Fruit fly (Drosophila melanogaster) whole organism, wandering third instar larva: ENCODE measurements around the gene sloth2.

Source experiments
- Abd-B ChIP-seq: fragments of >200 bp; optimal IDR thresholded peaks from 2 replicates; lab custom pipeline; 2017; ENCODE audit warnings: missing biosample characterization, missing genetic modification characterization
- CG32264 ChIP-seq: fragments of 200-800 bp; sonication (Bioruptor generic); optimal IDR thresholded peaks from 2 replicates; lab custom pipeline; 2016; ENCODE audit warnings: missing biosample characterization, missing genetic modification characterization
- CrebA ChIP-seq: fragments of 200-800 bp; sonication (Bioruptor generic); optimal IDR thresholded peaks from 2 replicates; lab custom pipeline; 2016; ENCODE audit warnings: missing biosample characterization, mild to moderate bottlenecking, missing genetic modification characterization, borderline replicate concordance
- Dfd ChIP-seq: fragments of >200 bp; optimal IDR thresholded peaks from 2 replicates; lab custom pipeline; 2017; ENCODE audit warnings: missing biosample characterization, missing genetic modification characterization
- Dif ChIP-seq: fragments of 200-275, 200-300 bp; sonication (Bioruptor generic); optimal IDR thresholded peaks from 2 replicates; lab custom pipeline; 2018; ENCODE audit warnings: missing biosample characterization, missing genetic modification characterization; ENCODE audit not compliant: partially characterized antibody
- GATAd ChIP-seq: sonication (Bioruptor generic); optimal IDR thresholded peaks from 2 replicates; lab custom pipeline; 2016; ENCODE audit warnings: missing biosample characterization, missing genetic modification characterization
- HLH106 ChIP-seq: fragments of 200-800 bp; optimal IDR thresholded peaks from 3 replicates; lab custom pipeline; 2019; ENCODE audit warnings: missing biosample characterization, mild to moderate bottlenecking, missing genetic modification characterization, moderate library complexity
- Hnf4 ChIP-seq: fragments of 200-800 bp; sonication (Bioruptor generic); optimal IDR thresholded peaks from 2 replicates; lab custom pipeline; 2016; ENCODE audit warnings: missing biosample characterization, mild to moderate bottlenecking, missing genetic modification characterization
- Hr78 ChIP-seq: fragments of >200 bp; optimal IDR thresholded peaks from 2 replicates; lab custom pipeline; 2017; ENCODE audit warnings: missing biosample characterization, missing genetic modification characterization
- Hr83 ChIP-seq: fragments of 200-300 bp; sonication (Bioruptor generic); optimal IDR thresholded peaks from 2 replicates; lab custom pipeline; 2016; ENCODE audit warnings: missing biosample characterization, mild to moderate bottlenecking, missing genetic modification characterization, moderate library complexity; ENCODE audit not compliant: poor library complexity, severe bottlenecking
- Mio ChIP-seq: sonication (Bioruptor generic); optimal IDR thresholded peaks from 2 replicates; lab custom pipeline; 2016; ENCODE audit warnings: missing biosample characterization, missing genetic modification characterization
- Myc ChIP-seq: fragments of >200 bp; optimal IDR thresholded peaks from 2 replicates; lab custom pipeline; 2017
- N ChIP-seq: fragments of >200 bp; optimal IDR thresholded peaks from 2 replicates; lab custom pipeline; 2018; ENCODE audit warnings: missing biosample characterization, missing external identifiers, missing genetic modification characterization
- OdsH ChIP-seq: fragments of 200-800 bp; sonication (Bioruptor generic); optimal IDR thresholded peaks from 2 replicates; lab custom pipeline; 2016; ENCODE audit warnings: missing biosample characterization, mild to moderate bottlenecking, missing genetic modification characterization
- Rel ChIP-seq, 2 experiments: fragments of 200-800 bp; sonication (Bioruptor generic) in 1 of 2; optimal IDR thresholded peaks; 2 replicates in 1 of 2; 3 replicates in 1 of 2; lab custom pipeline; 2016 to 2019; ENCODE audit warnings: mild to moderate bottlenecking in 2 of 2, missing biosample characterization in 2 of 2, missing genetic modification characterization in 2 of 2, moderate library complexity in 1 of 2
- Sp1 ChIP-seq: fragments of 200-800 bp; sonication (Bioruptor generic); optimal IDR thresholded peaks from 3 replicates; lab custom pipeline; 2019; ENCODE audit warnings: missing biosample characterization, mild to moderate bottlenecking, missing genetic modification characterization, moderate library complexity
- Vsx2 ChIP-seq: fragments of 200-300, 225-300 bp; sonication (Bioruptor generic); optimal IDR thresholded peaks from 2 replicates; lab custom pipeline; 2018; ENCODE audit warnings: missing biosample characterization, missing genetic modification characterization; ENCODE audit not compliant: partially characterized antibody
- dl ChIP-seq, 2 experiments: fragments of 175-275, 200-275 bp in 1 of 2; fragments of 200-275 bp in 1 of 2; sonication (Bioruptor generic); optimal IDR thresholded peaks; lab custom pipeline; 2018; ENCODE audit warnings: mild to moderate bottlenecking in 2 of 2, missing biosample characterization in 2 of 2, missing genetic modification characterization in 2 of 2, moderate library complexity in 2 of 2; ENCODE audit not compliant: partially characterized antibody in 2 of 2, insufficient read depth in 1 of 2
- dmrt93B ChIP-seq: fragments of 200-800 bp; sonication (Bioruptor generic); optimal IDR thresholded peaks from 2 replicates; lab custom pipeline; 2018; ENCODE audit warnings: missing biosample characterization, mild to moderate bottlenecking, missing genetic modification characterization
- dsf ChIP-seq: sonication (Bioruptor generic); optimal IDR thresholded peaks from 2 replicates; lab custom pipeline; 2016; ENCODE audit warnings: missing biosample characterization, missing genetic modification characterization, borderline replicate concordance
- ey ChIP-seq: fragments of 200-800 bp; sonication (Bioruptor generic); optimal IDR thresholded peaks from 2 replicates; lab custom pipeline; 2016; ENCODE audit warnings: missing biosample characterization, missing genetic modification characterization
- foxo ChIP-seq, 2 experiments: fragments of 200-800 bp; sonication (Bioruptor generic); optimal IDR thresholded peaks; 2 replicates in 1 of 2; 3 replicates in 1 of 2; lab custom pipeline; 2016 to 2017; ENCODE audit warnings: missing biosample characterization in 2 of 2, missing genetic modification characterization in 2 of 2
- fru ChIP-seq: fragments of 200-800 bp; sonication (Bioruptor generic); optimal IDR thresholded peaks from 3 replicates; lab custom pipeline; 2016; ENCODE audit warnings: missing biosample characterization, mild to moderate bottlenecking, missing genetic modification characterization
- h ChIP-seq: fragments of 200-800 bp; sonication (Bioruptor generic); optimal IDR thresholded peaks from 3 replicates; lab custom pipeline; 2016; ENCODE audit warnings: missing biosample characterization, mild to moderate bottlenecking, missing genetic modification characterization
- jim ChIP-seq: fragments of 175-275, 200-325 bp; sonication (Bioruptor generic); optimal IDR thresholded peaks from 2 replicates; lab custom pipeline; 2016; ENCODE audit warnings: missing biosample characterization, mild to moderate bottlenecking, missing genetic modification characterization
- lola ChIP-seq: fragments of >200 bp; optimal IDR thresholded peaks from 2 replicates; lab custom pipeline; 2017; ENCODE audit warnings: missing biosample characterization, missing genetic modification characterization
- pan ChIP-seq: fragments of >200 bp; optimal IDR thresholded peaks from 2 replicates; lab custom pipeline; 2017
- psq ChIP-seq: fragments of 200-800 bp; sonication (Bioruptor generic); optimal IDR thresholded peaks from 3 replicates; lab custom pipeline; 2017; ENCODE audit warnings: missing biosample characterization, mild to moderate bottlenecking, missing genetic modification characterization, moderate library complexity
- rgr ChIP-seq: fragments of 200-800 bp; sonication (Bioruptor generic); optimal IDR thresholded peaks from 3 replicates; lab custom pipeline; 2016; ENCODE audit warnings: missing biosample characterization, mild to moderate bottlenecking, missing genetic modification characterization
- sv ChIP-seq: fragments of 200-800 bp; sonication (Bioruptor generic); optimal IDR thresholded peaks from 3 replicates; lab custom pipeline; 2016; ENCODE audit warnings: missing biosample characterization, missing genetic modification characterization
- tai ChIP-seq: sonication (Bioruptor generic); optimal IDR thresholded peaks from 2 replicates; lab custom pipeline; 2016; ENCODE audit warnings: missing biosample characterization, missing genetic modification characterization
- woc ChIP-seq: sonication (Bioruptor generic); optimal IDR thresholded peaks from 2 replicates; lab custom pipeline; 2016; ENCODE audit warnings: missing biosample characterization, mild to moderate bottlenecking, missing genetic modification characterization

Gene sloth2

DNA sequence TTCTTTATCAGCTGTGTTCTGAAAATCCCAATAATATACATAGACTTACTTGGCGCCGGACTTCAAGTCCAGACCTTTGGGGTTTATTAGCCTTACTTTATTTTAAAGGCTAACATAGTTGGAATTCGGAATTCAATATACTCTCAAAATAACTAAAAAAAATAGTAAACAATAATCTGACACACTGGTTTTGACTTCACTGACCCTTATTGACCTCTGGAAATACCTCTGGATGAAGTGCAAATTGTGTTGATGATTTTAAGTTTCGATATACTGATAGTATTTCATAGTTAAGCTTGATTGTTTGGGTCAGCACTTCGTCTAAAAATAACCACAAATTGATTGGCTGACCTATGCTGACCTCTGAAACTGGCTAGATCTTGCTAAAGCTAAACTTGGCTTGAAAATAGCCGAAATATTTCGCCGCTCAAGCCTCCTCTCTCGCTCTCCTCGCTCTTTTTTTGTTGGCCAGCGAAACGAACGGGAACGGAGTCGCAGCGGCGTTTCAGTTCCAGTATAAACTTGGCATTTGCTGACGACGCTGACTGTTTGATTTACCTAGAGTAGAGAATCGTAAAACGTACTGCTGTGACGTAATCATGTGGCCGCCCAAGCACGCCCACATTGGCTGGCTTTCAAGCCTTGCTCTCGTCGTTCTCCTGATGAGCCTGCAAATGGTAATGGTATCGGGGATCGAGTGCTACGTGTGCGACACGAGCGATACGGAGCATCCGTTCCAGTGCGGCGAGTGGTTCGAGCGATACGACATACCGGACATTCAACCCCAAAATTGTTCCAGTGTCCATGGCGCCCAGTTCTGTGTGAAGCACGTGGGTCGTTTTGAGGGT is 25.0 kb upstream of the sloth2 start, which contains the start of gene bou:
Gene bou, plus strand, starts transcription at position 507 of the 848 bp plus-strand sequence.
- peak; percentile 55 for TF ChIP-seq Myc (lab: Kevin White, UChicago)
- no peak for TF ChIP-seq jim (GFP tag; lab: Kevin White, UChicago)
- TF ChIP-seq Dif (GFP tag; lab: Kevin White, UChicago): peak; percentile 33
- TF ChIP-seq psq: no peak

- TF ChIP-seq HLH106 (tag; lab: Kevin White, UChicago) (no peak), Sp1 (GFP tag; lab: Kevin White, UChicago) (no peak), tai (GFP tag; lab: Kevin White, UChicago) (no peak), Vsx2 (no peak), Dif (GFP tag; lab: Kevin White, UChicago) (peak; percentile 33), lola (GFP tag; lab: Kevin White, UChicago) (no peak), Myc (lab: Kevin White, UChicago) (no peak), N (GFP tag; lab: Kevin White, UChicago) (no peak), jim (GFP tag; lab: Kevin White, UChicago) (no peak)
These were observed 24.1 kb upstream of the sloth2 start for dm6 chrX:6987091-6987490.

- TF ChIP-seq N (GFP tag; lab: Kevin White, UChicago): no peak
- no peak for TF ChIP-seq OdsH (GFP tag; lab: Kevin White, UChicago)
These were observed 23.1 kb upstream of the sloth2 start for dm6 chrX:6988082-6988481.

DNA sequence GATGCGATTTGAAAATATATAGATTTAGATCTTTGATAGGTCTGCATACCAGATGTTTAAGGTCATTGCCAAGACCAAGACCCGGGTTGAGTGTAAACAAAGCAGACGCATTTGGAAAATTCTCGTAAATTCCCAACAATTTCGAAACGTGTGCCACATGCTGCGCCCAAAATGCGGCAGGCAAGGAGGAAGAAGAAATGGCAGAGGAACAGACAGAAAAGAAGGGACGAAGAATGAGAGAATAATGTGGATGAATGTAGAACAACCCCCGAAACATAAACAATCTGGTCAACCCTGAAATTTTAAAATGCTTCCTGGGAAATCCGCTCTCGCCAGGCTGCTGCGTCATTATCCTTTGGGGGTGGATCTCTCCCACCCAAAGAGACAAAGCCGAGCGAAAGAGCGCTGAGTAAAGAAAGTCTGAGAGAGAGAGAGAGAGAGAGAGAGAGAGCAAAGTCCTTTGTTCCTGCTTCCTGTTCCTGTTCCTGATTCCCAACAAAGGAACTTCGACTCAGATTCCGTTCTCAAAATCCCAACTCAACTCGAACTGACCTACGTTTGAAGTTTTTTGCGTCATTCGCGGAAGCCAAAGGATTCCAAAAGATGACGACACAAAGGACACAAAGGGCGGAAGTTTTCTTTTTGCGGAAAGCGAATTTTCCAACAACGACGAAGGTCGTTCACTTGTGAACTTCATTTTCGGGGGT is 22.4 kb upstream of the sloth2 start:
- TF ChIP-seq dmrt93B (GFP tag; lab: Kevin White, UChicago) (no peak), GATAd (GFP tag; lab: Kevin White, UChicago) (no peak), Sp1 (GFP tag; lab: Kevin White, UChicago) (no peak), Hr78 (GFP tag; lab: Kevin White, UChicago) (no peak), sv (GFP tag; lab: Kevin White, UChicago) (no peak), tai (GFP tag; lab: Kevin White, UChicago) (no peak), OdsH (GFP tag; lab: Kevin White, UChicago) (no peak), CrebA (GFP tag; lab: Kevin White, UChicago) (no peak), Abd-B (GFP tag; lab: Kevin White, UChicago) (no peak), CG32264 (GFP tag; lab: Kevin White, UChicago) (no peak), Hnf4 (GFP tag; lab: Kevin White, UChicago) (no peak), psq (peak; percentile 60), N (GFP tag; lab: Kevin White, UChicago) (no peak), Vsx2 (no peak), Dfd (no peak), dl (GFP tag; optimal IDR thresholded peaks at IDR 0.05; lab: Kevin White, UChicago; ENCODE audit: insufficient read depth in 1 of 2, partially characterized antibody in 2 of 2) (peak; percentile 24 to 38)

dm6 chrX:6990105-6990504 is 21.1 kb upstream of the sloth2 start:
- no peak for TF ChIP-seq Rel (GFP tag; optimal IDR thresholded peaks at IDR 0.05; lab: Kevin White, UChicago)
- TF ChIP-seq Rel (tag; optimal IDR thresholded peaks at IDR 0.05; lab: Kevin White, UChicago): peak; percentile 1
- peak; percentile 1 for TF ChIP-seq dmrt93B (GFP tag; lab: Kevin White, UChicago)
- no peak for TF ChIP-seq pan (lab: Kevin White, UChicago)
- TF ChIP-seq fru (GFP tag; lab: Kevin White, UChicago): peak; percentile 44
- TF ChIP-seq Abd-B (GFP tag; lab: Kevin White, UChicago): no peak
- TF ChIP-seq Mio (GFP tag; lab: Kevin White, UChicago): no peak
- no peak for TF ChIP-seq Hr83 (GFP tag; lab: Kevin White, UChicago)
- peak in 1 of 2 experiments; percentile 53 for TF ChIP-seq foxo (GFP tag; optimal IDR thresholded peaks at IDR 0.05; lab: Kevin White, UChicago)
- TF ChIP-seq h: peak; percentile 57
- TF ChIP-seq CrebA (GFP tag; lab: Kevin White, UChicago): no peak
- TF ChIP-seq rgr: peak; percentile 24
- no peak for TF ChIP-seq dsf (GFP tag; lab: Kevin White, UChicago)
- peak; percentile 51 for TF ChIP-seq woc (GFP tag; lab: Kevin White, UChicago)
- peak; percentile 18 for TF ChIP-seq Hnf4 (GFP tag; lab: Kevin White, UChicago)
- TF ChIP-seq CG32264 (GFP tag; lab: Kevin White, UChicago): no peak
- TF ChIP-seq ey (GFP tag; lab: Kevin White, UChicago): peak; percentile 22
